Worm (Caenorhabditis elegans) whole organism, young adult: Measurements from ENCODE around the gene R151.10.

Experiments
- B0019.2 ChIP-seq: fragments of 200-800 bp; sonication (Bioruptor generic); conservative IDR thresholded peaks from 2 replicates; pipeline ENCODE4 v1.3.6; 2022; ENCODE audit warnings: missing genetic modification reagents, missing genetic modification characterization, missing compliant biosample characterization
- B0336.3 ChIP-seq: fragments of 200-800 bp; sonication (Bioruptor generic); IDR thresholded peaks from 2 replicates; pipeline ENCODE4 v1.3.6; 2022; ENCODE audit warnings: missing genetic modification characterization, missing compliant biosample characterization
- F33H1.4 ChIP-seq: fragments of 200-800 bp; sonication (Bioruptor generic); IDR thresholded peaks from 2 replicates; pipeline ENCODE4 v1.3.6; 2022; ENCODE audit warnings: missing genetic modification reagents, missing genetic modification characterization, missing compliant biosample characterization
- F55B11.4 ChIP-seq: sonication (generic microtip); optimal IDR thresholded peaks from 2 replicates; lab custom pipeline; 2016; ENCODE audit warnings: missing compliant biosample characterization, missing genetic modification characterization, borderline replicate concordance; ENCODE audit not compliant: insufficient read depth
- F57A8.1 ChIP-seq: fragments of 200-800 bp; sonication (Bioruptor generic); optimal IDR thresholded peaks from 2 replicates; lab custom pipeline; 2018; ENCODE audit warnings: mild to moderate bottlenecking, missing genetic modification characterization, moderate library complexity, missing compliant biosample characterization
- T26A5.8 ChIP-seq: sonication (generic microtip); optimal IDR thresholded peaks from 2 replicates; lab custom pipeline; 2016; ENCODE audit warnings: missing genetic modification characterization, missing compliant biosample characterization
- Y53F4B.3 ChIP-seq: fragments of 200-800 bp; sonication (Bioruptor generic); IDR thresholded peaks from 2 replicates; pipeline ENCODE4 v1.3.6; 2022; ENCODE audit warnings: missing genetic modification reagents, missing genetic modification characterization, missing compliant biosample characterization
- Y56A3A.18 ChIP-seq: fragments of 200-800 bp; sonication (Bioruptor generic); IDR thresholded peaks from 2 replicates; pipeline ENCODE4 v1.3.6; 2022; ENCODE audit warnings: missing genetic modification reagents, missing genetic modification characterization, missing compliant biosample characterization
- aptf-3 ChIP-seq: fragments of 200-800 bp; sonication (Bioruptor generic); IDR thresholded peaks from 2 replicates; pipeline ENCODE4 v1.3.6; 2022; ENCODE audit warnings: missing genetic modification characterization, missing compliant biosample characterization
- atf-7 ChIP-seq: sonication (generic microtip); optimal IDR thresholded peaks from 2 replicates; lab custom pipeline; 2017; ENCODE audit warnings: mild to moderate bottlenecking, missing genetic modification characterization, missing compliant biosample characterization
- attf-3 ChIP-seq: fragments of 200-800 bp; sonication (Bioruptor generic); conservative IDR thresholded peaks from 2 replicates; pipeline ENCODE4 v1.3.6; 2022; ENCODE audit warnings: missing genetic modification reagents, missing genetic modification characterization, missing compliant biosample characterization
- bed-2 ChIP-seq: fragments of 200-800 bp; sonication (Bioruptor generic); IDR thresholded peaks from 2 replicates; pipeline ENCODE4 v1.3.6; 2022; ENCODE audit warnings: missing genetic modification reagents, missing genetic modification characterization, missing compliant biosample characterization
- cebp-1 ChIP-seq, 2 experiments: fragments of 200-800 bp in 1 of 2; sonication (Bioruptor generic) in 1 of 2; sonication (generic microtip) in 1 of 2; IDR thresholded peaks in 1 of 2; optimal IDR thresholded peaks in 1 of 2; 2 replicates each; pipeline versions ENCODE4 v1.3.6 to Lab custom; 2017 to 2022; ENCODE audit warnings: missing compliant biosample characterization in 2 of 2, missing genetic modification characterization in 2 of 2, mild to moderate bottlenecking in 1 of 2, missing genetic modification reagents in 1 of 2, moderate library complexity in 1 of 2
- ceh-27 ChIP-seq: fragments of 200-800 bp; sonication (Bioruptor generic); optimal IDR thresholded peaks from 2 replicates; lab custom pipeline; 2018; ENCODE audit warnings: mild to moderate bottlenecking, missing genetic modification characterization, moderate library complexity, missing compliant biosample characterization
- die-1 ChIP-seq: sonication (generic microtip); optimal IDR thresholded peaks from 2 replicates; lab custom pipeline; 2016; ENCODE audit warnings: missing genotype, mild to moderate bottlenecking, missing genetic modification characterization, missing compliant biosample characterization
- efl-1 ChIP-seq: fragments of 150-350 bp; optimal IDR thresholded peaks from 2 replicates; lab custom pipeline; 2014; ENCODE audit warnings: missing biosample characterization, missing genetic modification reagents, missing genetic modification characterization
- gei-17 ChIP-seq: fragments of 200-800 bp; sonication (Bioruptor generic); optimal IDR thresholded peaks from 2 replicates; lab custom pipeline; 2018; ENCODE audit warnings: mild to moderate bottlenecking, missing genetic modification characterization, missing compliant biosample characterization
- him-1 ChIP-seq: sonication (generic microtip); optimal IDR thresholded peaks from 2 replicates; lab custom pipeline; 2016; ENCODE audit warnings: missing genotype, missing genetic modification reagents, missing genetic modification characterization, missing compliant biosample characterization
- hlh-26 ChIP-seq: fragments of 200-800 bp; sonication (Bioruptor generic); conservative IDR thresholded peaks from 2 replicates; pipeline ENCODE4 v1.3.6; 2022; ENCODE audit warnings: missing genetic modification reagents, missing genetic modification characterization, missing compliant biosample characterization
- hsf-1 ChIP-seq: fragments of 200-800 bp; sonication (Bioruptor generic); IDR thresholded peaks from 2 replicates; pipeline ENCODE4 v1.3.6; 2022; ENCODE audit warnings: missing genetic modification reagents, missing genetic modification characterization, missing compliant biosample characterization
- let-526 ChIP-seq: fragments of 200-800 bp; sonication (Bioruptor generic); IDR thresholded peaks from 2 replicates; pipeline ENCODE4 v1.3.6; 2022; ENCODE audit warnings: missing genetic modification reagents, missing genetic modification characterization, missing compliant biosample characterization
- lin-26 ChIP-seq: fragments of 200-800 bp; sonication (Bioruptor generic); IDR thresholded peaks from 2 replicates; pipeline ENCODE4 v1.3.6; 2022; ENCODE audit warnings: missing genetic modification reagents, missing genetic modification characterization, missing compliant biosample characterization
- lin-40 ChIP-seq: sonication (generic microtip); optimal IDR thresholded peaks from 2 replicates; lab custom pipeline; 2016; ENCODE audit warnings: missing genetic modification characterization, mild to moderate bottlenecking, missing compliant biosample characterization, missing genotype, missing genetic modification reagents
- lin-54 ChIP-seq: fragments of 200-800 bp; sonication (Bioruptor generic); optimal IDR thresholded peaks from 2 replicates; lab custom pipeline; 2018; ENCODE audit warnings: mild to moderate bottlenecking, missing genetic modification characterization, missing compliant biosample characterization
- madf-3 ChIP-seq: fragments of 200-800 bp; sonication (Bioruptor generic); IDR thresholded peaks from 2 replicates; pipeline ENCODE4 v1.3.6; 2022; ENCODE audit warnings: missing genetic modification reagents, missing genetic modification characterization, missing compliant biosample characterization
- madf-6 ChIP-seq: fragments of 200-800 bp; sonication (Bioruptor generic); IDR thresholded peaks from 2 replicates; pipeline ENCODE4 v1.3.6; 2022; ENCODE audit warnings: missing genetic modification reagents, missing genetic modification characterization, missing compliant biosample characterization
- mcd-1 ChIP-seq: fragments of 200-800 bp; sonication (Bioruptor generic); IDR thresholded peaks from 2 replicates; pipeline ENCODE4 v1.3.6; 2022; ENCODE audit warnings: missing genetic modification reagents, missing genetic modification characterization, missing compliant biosample characterization
- nfyb-1 ChIP-seq: fragments of 200-800 bp; sonication (Bioruptor generic); IDR thresholded peaks from 2 replicates; pipeline ENCODE4 v1.3.6; 2022; ENCODE audit warnings: missing genetic modification reagents, missing genetic modification characterization, missing compliant biosample characterization
- nhr-179 ChIP-seq: sonication (generic microtip); optimal IDR thresholded peaks from 2 replicates; lab custom pipeline; 2016; ENCODE audit warnings: mild to moderate bottlenecking, missing genetic modification characterization, missing compliant biosample characterization
- nhr-80 ChIP-seq: sonication (generic microtip); optimal IDR thresholded peaks from 2 replicates; lab custom pipeline; 2016; ENCODE audit warnings: missing genetic modification characterization, missing compliant biosample characterization
- nhr-90 ChIP-seq: sonication (generic microtip); optimal IDR thresholded peaks from 2 replicates; lab custom pipeline; 2016; ENCODE audit warnings: missing genotype, mild to moderate bottlenecking, missing genetic modification characterization, missing compliant biosample characterization
- pbrm-1 ChIP-seq: fragments of 200-800 bp; sonication (Bioruptor generic); IDR thresholded peaks from 2 replicates; pipeline ENCODE4 v1.3.6; 2022; ENCODE audit warnings: missing genetic modification reagents, missing genetic modification characterization, missing compliant biosample characterization
- pha-4 ChIP-seq: fragments of 150-350 bp; sonication (generic microtip); optimal IDR thresholded peaks from 2 replicates; lab custom pipeline; 2014; ENCODE audit warnings: missing biosample characterization, missing genetic modification reagents, missing genetic modification characterization
- rcor-1 ChIP-seq: fragments of 200-800 bp; sonication (Bioruptor generic); IDR thresholded peaks from 2 replicates; pipeline ENCODE4 v1.3.6; 2022; ENCODE audit warnings: missing genetic modification reagents, missing genetic modification characterization, missing compliant biosample characterization
- snpc-1.3 ChIP-seq: sonication (generic microtip); optimal IDR thresholded peaks from 2 replicates; lab custom pipeline; 2017; ENCODE audit warnings: missing genetic modification characterization, mild to moderate bottlenecking, missing compliant biosample characterization, antibody characterized with exemption, moderate library complexity, missing genotype, missing genetic modification reagents; ENCODE audit not compliant: insufficient read depth
- snpc-4 ChIP-seq, 5 experiments: fragments of 150-350 bp in 1 of 5; sonication (generic microtip) in 4 of 5; optimal IDR thresholded peaks; 2 replicates each; lab custom pipeline; 2014 to 2018; ENCODE audit warnings: missing genetic modification characterization in 5 of 5, missing biosample characterization in 3 of 5, antibody characterized with exemption in 2 of 5, mild to moderate bottlenecking in 2 of 5, missing compliant biosample characterization in 2 of 5, missing genotype in 2 of 5, moderate library complexity in 2 of 5, missing genetic modification reagents in 1 of 5
- somi-1 ChIP-seq: fragments of 200-800 bp; sonication (Bioruptor generic); optimal IDR thresholded peaks from 2 replicates; lab custom pipeline; 2018; ENCODE audit warnings: mild to moderate bottlenecking, missing genetic modification characterization, missing compliant biosample characterization
- tbx-9 ChIP-seq: sonication (generic microtip); optimal IDR thresholded peaks from 2 replicates; lab custom pipeline; 2016; ENCODE audit warnings: borderline replicate concordance, missing genetic modification characterization, inconsistent platforms, missing compliant biosample characterization
- unc-62 ChIP-seq: fragments of 150-350 bp; optimal IDR thresholded peaks from 2 replicates; lab custom pipeline; 2014; ENCODE audit warnings: missing biosample characterization, missing genetic modification reagents, missing genetic modification characterization
- zfh-2 ChIP-seq: fragments of 200-800 bp; sonication (Bioruptor generic); conservative IDR thresholded peaks from 2 replicates; pipeline ENCODE4 v1.3.6; 2022; ENCODE audit warnings: missing genetic modification reagents, missing genetic modification characterization, missing compliant biosample characterization
- ztf-18 ChIP-seq: sonication (generic microtip); optimal IDR thresholded peaks from 2 replicates; lab custom pipeline; 2016; ENCODE audit warnings: missing genotype, mild to moderate bottlenecking, missing genetic modification characterization, missing compliant biosample characterization
- ztf-26 ChIP-seq: sonication (generic microtip); optimal IDR thresholded peaks from 2 replicates; lab custom pipeline; 2017; ENCODE audit warnings: missing genetic modification characterization, missing compliant biosample characterization
- ztf-28 ChIP-seq: fragments of 200-800 bp; sonication (Bioruptor generic); IDR thresholded peaks from 2 replicates; pipeline ENCODE4 v1.3.6; 2022; ENCODE audit warnings: missing genetic modification reagents, missing genetic modification characterization, missing compliant biosample characterization

R151.10 gene

DNA sequence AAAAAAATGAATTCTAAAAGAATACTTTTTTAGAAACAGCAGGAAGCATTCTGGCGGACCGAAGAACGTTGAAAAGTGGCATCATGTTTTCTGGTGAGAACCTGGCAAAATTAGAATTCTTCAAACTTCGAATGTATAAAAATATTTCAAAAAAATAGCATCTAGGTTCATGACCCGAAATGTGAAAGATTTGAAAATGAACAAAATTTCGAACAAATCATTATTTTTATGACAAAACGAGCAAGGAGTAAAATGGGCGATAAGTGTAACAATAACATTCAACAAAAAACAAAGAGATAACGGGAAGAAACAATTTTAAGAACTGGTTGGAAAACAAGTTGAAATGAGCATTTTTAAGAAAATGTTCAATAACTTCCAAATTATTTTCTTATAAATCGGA, 44.6 kb upstream of the R151.10 start, which contains the start of gene psd-1:
Gene psd-1, minus strand, starts transcription at position 101 of the 400 bp plus-strand sequence.
- TF ChIP-seq aptf-3 (GFP tag; lab: Robert Waterston, UW) (no peak), him-1 (tag; lab: Kevin White, UChicago) (no peak), F55B11.4 (no peak), pha-4 (tag; lab: Kevin White, UChicago) (no peak), somi-1 (no peak), ceh-27 (no peak), ztf-18 (tag; lab: Kevin White, UChicago) (no peak), efl-1 (GFP tag; lab: Kevin White, UChicago) (no peak), mcd-1 (no peak), madf-3 (no peak), Y53F4B.3 (GFP tag; lab: Robert Waterston, UW) (no peak), rcor-1 (GFP tag; lab: Robert Waterston, UW) (no peak), zfh-2 (GFP tag; lab: Robert Waterston, UW) (no peak)

- TF ChIP-seq Y53F4B.3 (GFP tag; lab: Robert Waterston, UW) (no peak), hlh-26 (no peak), ztf-28 (GFP tag; lab: Robert Waterston, UW) (no peak)
These were observed 43.0 kb upstream of the R151.10 start for ce11 chrIII:7273718-7274117.

DNA sequence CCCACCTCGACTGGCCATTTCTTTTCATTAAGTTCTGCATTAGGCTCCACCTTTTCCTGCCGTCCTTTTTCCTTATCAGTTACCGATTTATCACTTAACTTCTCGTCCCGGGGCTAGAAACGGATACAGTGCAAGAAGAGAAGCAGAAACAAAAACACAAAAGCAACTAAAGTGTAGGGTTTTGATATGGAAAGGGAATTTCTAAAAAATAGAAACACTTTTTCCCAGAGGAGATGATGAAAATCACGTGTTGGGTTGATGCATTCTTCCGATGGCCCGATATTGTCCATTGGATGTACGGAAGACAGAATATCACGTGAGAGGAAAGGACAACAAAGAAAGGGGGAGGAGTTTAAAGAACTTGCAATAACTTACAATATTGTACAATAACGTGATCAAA, 42.1 kb upstream of the R151.10 start:
- TF ChIP-seq tbx-9 (tag; lab: Kevin White, UChicago) (no peak), B0336.3 (GFP tag; lab: Robert Waterston, UW) (no peak), nhr-80 (tag; lab: Kevin White, UChicago) (peak; percentile 52), B0019.2 (GFP tag; lab: Robert Waterston, UW) (no peak), lin-54 (GFP tag; lab: Kevin White, UChicago) (peak; percentile 3), ztf-26 (tag; lab: Kevin White, UChicago) (peak; percentile 63), lin-40 (tag; lab: Kevin White, UChicago) (peak; percentile 51), die-1 (tag; lab: Kevin White, UChicago) (peak; percentile 8), cebp-1 (GFP tag; IDR thresholded peaks at IDR 0.05; lab: Robert Waterston, UW) (no peak), cebp-1 (tag; optimal IDR thresholded peaks at IDR 0.05; lab: Kevin White, UChicago) (peak; percentile 45), mcd-1 (0 out of 2 replicates have a peak, but pooled peaks have one; percentile 19), lin-26 (GFP tag; lab: Robert Waterston, UW) (peak; percentile 42; the same call in 1 of the 2 replicates), Y56A3A.18 (no peak), pbrm-1 (GFP tag; lab: Robert Waterston, UW) (peak; percentile 37; the same call in 1 of the 2 replicates), nhr-90 (tag; lab: Kevin White, UChicago) (peak; percentile 8), somi-1 (peak; percentile 59)

DNA sequence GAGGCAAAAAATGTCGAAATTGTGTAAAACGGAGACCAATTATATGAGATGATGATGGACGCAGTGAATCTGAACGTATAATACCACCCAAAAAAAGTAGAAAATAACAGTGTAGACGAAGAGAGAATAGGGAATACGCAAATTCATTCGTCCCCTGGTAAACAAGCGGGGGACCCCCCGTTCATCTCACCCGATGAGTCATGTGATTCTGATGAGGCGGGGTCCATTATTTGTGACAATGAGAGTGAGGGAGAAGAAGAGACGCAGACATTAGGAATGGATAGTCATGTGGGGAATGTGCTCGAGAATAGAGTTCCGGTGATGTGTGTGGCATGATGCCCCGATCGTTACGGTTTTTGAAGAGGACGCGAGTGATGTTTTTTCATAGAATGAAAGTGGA, 41.3 kb upstream of the R151.10 start:
- TF ChIP-seq snpc-1.3 = no peak
- TF ChIP-seq cebp-1 (GFP tag; IDR thresholded peaks at IDR 0.05; lab: Robert Waterston, UW) = no peak; the same call in 1 of the 2 replicates
- TF ChIP-seq cebp-1 (tag; optimal IDR thresholded peaks at IDR 0.05; lab: Kevin White, UChicago) = peak; percentile 74
- no peak for TF ChIP-seq T26A5.8
- TF ChIP-seq pbrm-1 (GFP tag; lab: Robert Waterston, UW) = 0 out of 2 replicates have a peak, but pooled peaks have one; percentile 52
- no peak for TF ChIP-seq nhr-179
- peak; percentile 18 for TF ChIP-seq gei-17 (GFP tag; lab: Kevin White, UChicago)
- no peak for TF ChIP-seq unc-62 (GFP tag; lab: Kevin White, UChicago)
- TF ChIP-seq nfyb-1 (GFP tag; lab: Robert Waterston, UW) = peak; percentile 68
- 0 out of 2 replicates have a peak, but pooled peaks have one; percentile 46 for TF ChIP-seq let-526 (GFP tag; lab: Robert Waterston, UW)
- TF ChIP-seq bed-2 (GFP tag; lab: Robert Waterston, UW) = no peak
- peak; percentile 37; the same call in 1 of the 2 replicates for TF ChIP-seq madf-6 (GFP tag; lab: Robert Waterston, UW)
- TF ChIP-seq atf-7 = peak; percentile 53
- TF ChIP-seq F57A8.1 (GFP tag; lab: Kevin White, UChicago) = no peak
- no peak for TF ChIP-seq hsf-1 (GFP tag; lab: Robert Waterston, UW)
- 0 out of 2 replicates have a peak, but pooled peaks have one; percentile 9 for TF ChIP-seq F33H1.4 (GFP tag; lab: Robert Waterston, UW)
- TF ChIP-seq attf-3 (GFP tag; lab: Robert Waterston, UW) = 0 out of 2 replicates have a peak, but pooled peaks have one; percentile 16
- TF ChIP-seq snpc-4 (GFP tag; optimal IDR thresholded peaks at IDR 0.05; lab: Kevin White, UChicago) = no peak
- TF ChIP-seq snpc-4 (tag; optimal IDR thresholded peaks at IDR 0.05; lab: Kevin White, UChicago) = peak in 1 of 4 experiments; percentile 6
